Fruit fly (Drosophila melanogaster) Kc167 (cell line): Measurements from ENCODE around the gene CG44004.

Experiments used
- Sin3A ChIP-seq: fragments of >200 bp; optimal IDR thresholded peaks from 2 replicates; lab custom pipeline; 2018; ENCODE audit warnings: missing external identifiers
- insv ChIP-seq: fragments of >200 bp; optimal IDR thresholded peaks from 3 replicates; lab custom pipeline; 2018; ENCODE audit warnings: missing external identifiers
- psq ChIP-seq: fragments of >200 bp; optimal IDR thresholded peaks from 2 replicates; lab custom pipeline; 2017; ENCODE audit warnings: missing external identifiers
- ttk ChIP-seq: sonication (Bioruptor generic); optimal IDR thresholded peaks from 2 replicates; lab custom pipeline; 2017; ENCODE audit warnings: missing external identifiers

dm6 chr3L:18101421-18101996 is 27.8 kb upstream of the CG44004 start:
- TF ChIP-seq insv (lab: Kevin White, UChicago): no peak
- TF ChIP-seq psq (lab: Kevin White, UChicago): no peak
- TF ChIP-seq ttk (lab: Kevin White, UChicago): no peak
- TF ChIP-seq Sin3A (lab: Kevin White, UChicago): no peak
